Worm (Caenorhabditis elegans) whole organism, L2 larva: ENCODE results near the gene F42G2.7.

ENCODE experiments used
- Y55F3AM.14 ChIP-seq: fragments of 200-800 bp; sonication (Bioruptor generic); optimal IDR thresholded peaks from 2 replicates; lab custom pipeline; 2018; ENCODE audit warnings: mild to moderate bottlenecking, missing genetic modification characterization, missing compliant biosample characterization
- aly-2 ChIP-seq: fragments of 150-350 bp; optimal IDR thresholded peaks from 2 replicates; lab custom pipeline; 2014; ENCODE audit warnings: missing biosample characterization, missing genetic modification characterization
- ama-1 ChIP-seq: fragments of 150-350 bp; optimal IDR thresholded peaks from 2 replicates; lab custom pipeline; 2018; ENCODE audit warnings: inconsistent platforms
- ceh-82 ChIP-seq: fragments of 150-350 bp; optimal IDR thresholded peaks from 2 replicates; lab custom pipeline; 2014; ENCODE audit warnings: missing biosample characterization, missing genetic modification characterization
- elt-3 ChIP-seq: sonication (generic microtip); optimal IDR thresholded peaks from 2 replicates; lab custom pipeline; 2017; ENCODE audit warnings: missing biosample characterization, missing genetic modification characterization
- fos-1 ChIP-seq: fragments of 150-350 bp; optimal IDR thresholded peaks from 2 replicates; lab custom pipeline; 2014; ENCODE audit warnings: missing biosample characterization, missing genetic modification characterization
- nhr-21 ChIP-seq: fragments of 150-350 bp; optimal IDR thresholded peaks from 2 replicates; lab custom pipeline; 2014; ENCODE audit warnings: missing biosample characterization, missing genetic modification characterization
- nhr-25 ChIP-seq: fragments of 150-350 bp; sonication (generic microtip); optimal IDR thresholded peaks from 3 replicates; lab custom pipeline; 2014; ENCODE audit warnings: missing biosample characterization, missing genetic modification characterization
- nhr-6 ChIP-seq: fragments of 150-350 bp; optimal IDR thresholded peaks from 2 replicates; lab custom pipeline; 2014; ENCODE audit warnings: missing biosample characterization, missing genetic modification characterization
- skn-1 ChIP-seq: sonication (generic microtip); optimal IDR thresholded peaks from 2 replicates; lab custom pipeline; 2017; ENCODE audit warnings: missing biosample characterization, missing genetic modification characterization
- unc-39 ChIP-seq: fragments of 150-350 bp; optimal IDR thresholded peaks from 2 replicates; lab custom pipeline; 2014; ENCODE audit warnings: missing biosample characterization, missing genetic modification characterization
- unc-62 ChIP-seq: fragments of 150-350 bp; optimal IDR thresholded peaks from 2 replicates; lab custom pipeline; 2014; ENCODE audit warnings: missing biosample characterization, missing genetic modification reagents, missing genetic modification characterization
- zag-1 ChIP-seq: fragments of 150-350 bp; optimal IDR thresholded peaks from 2 replicates; lab custom pipeline; 2014; ENCODE audit warnings: missing biosample characterization, missing genetic modification characterization
- ztf-4 ChIP-seq: fragments of 150-350 bp; optimal IDR thresholded peaks from 2 replicates; lab custom pipeline; 2014; ENCODE audit warnings: missing biosample characterization, missing genetic modification characterization

DNA sequence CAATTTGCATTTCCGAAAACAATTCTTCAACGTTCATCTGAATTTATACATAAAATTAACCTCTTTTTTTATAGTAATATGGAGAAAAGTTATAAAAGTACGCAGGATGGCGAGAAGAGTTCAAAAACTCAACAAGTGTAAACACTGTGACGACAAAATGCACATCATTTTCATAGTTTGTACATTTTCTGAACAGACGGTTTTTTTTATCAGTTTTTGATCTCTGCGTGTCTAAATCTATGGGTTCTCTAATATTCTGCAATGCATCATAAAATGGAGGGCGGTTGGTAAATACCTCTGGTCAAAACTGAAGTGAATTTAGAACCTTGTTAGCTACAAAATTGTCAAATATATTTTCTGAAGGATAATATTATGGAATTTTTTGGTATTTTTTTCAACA, 2.5 kb upstream of the F42G2.7 start, which contains the start of gene fbxa-4:
- no peak for TF ChIP-seq ama-1 (lab: Kevin White, UChicago)
- no peak for TF ChIP-seq aly-2 (tag; lab: Kevin White, UChicago)
- TF ChIP-seq unc-62 (GFP tag; lab: Kevin White, UChicago): no peak
- no peak for TF ChIP-seq zag-1 (tag; lab: Kevin White, UChicago)
- TF ChIP-seq ztf-4: no peak
- no peak for TF ChIP-seq nhr-21 (tag; lab: Kevin White, UChicago)
- TF ChIP-seq fos-1 (tag; lab: Kevin White, UChicago): peak; percentile 37
- TF ChIP-seq nhr-25 (tag; lab: Kevin White, UChicago): no peak
- TF ChIP-seq unc-39 (tag; lab: Kevin White, UChicago): no peak
- no peak for TF ChIP-seq elt-3 (tag; lab: Kevin White, UChicago)
- TF ChIP-seq Y55F3AM.14 (GFP tag; lab: Kevin White, UChicago): no peak
- no peak for TF ChIP-seq nhr-6 (tag; lab: Kevin White, UChicago)
- TF ChIP-seq ceh-82 (tag; lab: Kevin White, UChicago): no peak
- TF ChIP-seq skn-1 (tag; lab: Kevin White, UChicago): no peak
